Worm (Caenorhabditis elegans) whole organism, midembryonic: ENCODE data around the gene C10A4.7.

Experiments
- ref-1 ChIP-seq: fragments of 200-800 bp; sonication (Bioruptor generic); conservative IDR thresholded peaks from 2 replicates; pipeline ENCODE4 v1.3.6; 2022; ENCODE audit warnings: missing genetic modification reagents, missing genetic modification characterization, missing compliant biosample characterization
- ztf-29 ChIP-seq: fragments of 200-800 bp; sonication (Bioruptor generic); IDR thresholded peaks from 2 replicates; pipeline ENCODE4 v1.3.6; 2022; ENCODE audit warnings: missing genetic modification reagents, missing genetic modification characterization, missing compliant biosample characterization

DNA sequence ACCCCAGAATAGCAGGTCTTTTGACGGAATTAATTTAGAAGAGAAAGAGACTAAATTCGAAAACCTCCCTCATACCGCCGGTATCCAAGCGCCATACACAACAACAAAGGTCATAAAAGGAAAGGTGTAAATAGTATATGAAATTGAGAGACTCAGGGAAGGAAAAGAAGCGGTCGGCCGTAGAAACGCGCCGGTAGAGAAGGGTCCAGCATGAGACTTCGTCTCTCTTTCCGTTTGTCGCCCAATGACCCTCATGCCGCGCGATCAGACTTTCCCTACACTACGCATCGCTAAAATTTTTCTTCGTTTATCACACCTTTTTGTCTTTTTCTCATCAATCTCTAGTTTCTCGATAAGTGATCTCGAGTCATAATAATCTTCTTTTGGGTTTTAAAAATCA is 15.2 kb upstream of the C10A4.7 start:
- TF ChIP-seq ztf-29 (GFP tag; lab: Robert Waterston, UW) (no peak), ref-1 (GFP tag; lab: Robert Waterston, UW) (no peak)
